Worm (Caenorhabditis elegans): ENCODE measurements around the gene fsn-1.
"Not testable (repeated sequence)": the region's sequence is repeated elsewhere in the genome, so short reads cannot be mapped to it uniquely, and the experiment has no call there.

The fsn-1 gene

ce11 chrIII:4917960-4918712, 19.0 kb upstream of the fsn-1 start, which contains the start of gene rpb-8:
rpb-8 (minus strand) TSS chrIII:4918008.
- TF ChIP-seq unc-62 (GFP tag; optimal IDR thresholded peaks at IDR 0.05) = no peak

DNA sequence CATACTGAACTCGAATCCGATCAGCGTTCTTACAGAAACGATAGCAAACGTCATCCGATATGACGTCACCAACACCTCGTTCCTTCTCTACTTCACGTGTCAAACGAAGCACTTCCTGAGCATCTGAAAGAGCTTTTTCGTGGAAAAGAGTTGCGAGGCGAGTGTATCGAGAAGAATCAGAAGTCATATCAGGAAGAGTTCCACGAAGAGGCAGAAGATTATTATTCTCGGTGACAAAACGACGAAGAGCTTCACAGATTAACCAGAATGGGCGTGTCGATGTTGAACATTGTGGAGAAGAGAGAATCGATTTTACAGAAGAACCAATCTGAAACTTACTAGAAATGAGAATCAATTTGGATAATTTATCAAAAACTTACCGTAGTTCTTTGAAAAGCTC, 18.2 kb upstream of the fsn-1 start:
- no peak for TF ChIP-seq unc-62 (GFP tag; optimal IDR thresholded peaks at IDR 0.05)

DNA sequence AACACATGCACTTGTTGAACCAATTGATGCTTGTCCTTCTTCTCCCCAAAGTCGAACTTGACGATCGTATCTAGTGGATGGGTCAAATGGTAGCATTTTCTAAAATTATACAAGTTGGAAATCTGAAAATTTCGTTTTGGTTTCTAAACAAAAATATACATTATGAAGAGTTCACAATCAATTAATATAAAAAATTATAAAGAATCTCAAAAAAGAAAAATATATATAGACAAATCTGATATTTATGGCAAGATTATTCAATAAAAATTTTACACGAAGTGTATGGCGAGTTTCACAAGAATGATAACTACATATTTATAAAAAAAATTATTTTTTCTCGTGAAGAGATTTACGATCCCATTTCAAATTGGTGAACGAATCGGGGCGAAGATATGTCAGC, 16.9 kb upstream of the fsn-1 start, which contains the start of gene ula-1:
ula-1 (minus strand) TSS at position 101 of the 400 bp plus-strand sequence.
- no peak for TF ChIP-seq unc-62 (GFP tag; optimal IDR thresholded peaks at IDR 0.05)

ce11 chrIII:4922020-4922419, 15.1 kb upstream of the fsn-1 start, which contains the start of gene mmab-1:
mmab-1 (minus strand) TSS chrIII:4922114.
- not testable (repeated sequence) for TF ChIP-seq unc-62 (GFP tag; optimal IDR thresholded peaks at IDR 0.05)

DNA sequence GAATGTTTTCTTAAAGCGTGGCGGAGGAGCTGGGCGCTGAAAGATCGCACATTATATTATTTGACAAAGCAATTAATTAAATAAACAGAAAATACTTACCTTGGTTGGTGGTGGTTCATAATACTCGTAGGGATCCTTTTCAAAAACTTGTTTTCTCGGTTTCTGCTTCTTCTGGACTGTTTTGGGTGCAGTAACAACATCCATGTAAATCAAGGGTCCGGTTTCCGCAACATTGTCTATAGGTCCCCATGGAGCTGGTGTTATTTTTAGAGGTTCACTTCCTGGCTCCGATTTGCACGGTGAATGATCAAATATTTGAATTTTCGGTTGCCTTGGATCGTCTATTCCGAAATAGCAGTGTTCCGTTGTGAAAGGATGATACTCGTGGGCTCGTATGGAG, 13.0 kb upstream of the fsn-1 start:
- no peak for TF ChIP-seq unc-62 (GFP tag; optimal IDR thresholded peaks at IDR 0.05)

DNA sequence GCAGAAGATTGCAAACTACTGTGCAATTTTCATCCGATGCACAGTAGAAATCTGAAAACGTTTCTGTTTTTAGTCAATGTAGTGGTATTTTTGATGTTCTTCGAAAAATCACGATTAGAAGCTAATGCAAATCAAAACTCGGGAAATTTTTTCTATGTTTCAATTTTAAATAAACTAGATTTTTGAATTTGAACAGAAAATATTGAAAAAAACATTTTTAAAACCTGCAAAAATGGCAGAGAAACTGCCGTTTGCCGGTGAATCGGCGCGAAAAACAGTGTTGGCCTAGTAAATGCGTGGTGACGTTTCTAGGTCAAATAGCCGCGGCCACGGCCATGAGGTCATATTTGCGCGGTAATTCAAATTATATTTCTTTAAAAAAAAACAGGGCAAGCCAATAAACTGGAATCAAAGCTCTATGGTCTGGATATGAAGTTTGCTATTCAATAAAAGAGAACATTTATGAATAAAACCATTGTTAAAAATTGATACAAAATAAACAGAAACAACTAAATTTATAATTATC, 6.9 kb upstream of the fsn-1 start, which contains the start of gene set-2:
set-2 (minus strand) TSS at position 51 of the 526 bp plus-strand sequence.
- no peak for TF ChIP-seq unc-62 (GFP tag; optimal IDR thresholded peaks at IDR 0.05)

DNA sequence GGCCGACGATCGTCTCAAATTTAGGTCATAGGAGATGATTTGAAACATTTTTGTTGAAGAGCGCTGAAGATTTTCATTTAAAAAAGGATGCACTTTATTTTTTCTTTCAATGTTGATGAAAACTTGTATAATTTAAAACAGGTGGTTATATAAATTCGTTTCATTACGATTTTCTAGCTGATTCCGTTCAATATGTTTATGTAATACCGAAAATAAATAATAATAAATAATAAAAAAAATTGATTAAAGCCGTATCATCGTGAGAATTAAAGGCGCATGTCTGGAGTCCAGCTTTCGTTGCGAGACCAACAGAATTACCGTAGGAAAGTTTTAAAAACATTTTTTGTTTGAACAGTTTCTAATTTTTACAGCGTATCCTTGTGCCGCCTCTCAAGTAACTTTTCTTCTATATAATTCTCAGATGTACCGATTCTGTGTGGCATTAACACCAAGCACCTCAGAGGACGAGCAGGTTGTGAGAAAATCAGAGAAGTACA, 4.9 kb upstream of the fsn-1 start, which contains the start of the genes C26E6.12 and eri-9:
C26E6.12 (minus strand) TSS at position 51 of the 497 bp plus-strand sequence.
eri-9 (plus strand) TSS at position 248 of the 497 bp plus-strand sequence.
- TF ChIP-seq unc-62 (GFP tag; optimal IDR thresholded peaks at IDR 0.05) = no peak

DNA sequence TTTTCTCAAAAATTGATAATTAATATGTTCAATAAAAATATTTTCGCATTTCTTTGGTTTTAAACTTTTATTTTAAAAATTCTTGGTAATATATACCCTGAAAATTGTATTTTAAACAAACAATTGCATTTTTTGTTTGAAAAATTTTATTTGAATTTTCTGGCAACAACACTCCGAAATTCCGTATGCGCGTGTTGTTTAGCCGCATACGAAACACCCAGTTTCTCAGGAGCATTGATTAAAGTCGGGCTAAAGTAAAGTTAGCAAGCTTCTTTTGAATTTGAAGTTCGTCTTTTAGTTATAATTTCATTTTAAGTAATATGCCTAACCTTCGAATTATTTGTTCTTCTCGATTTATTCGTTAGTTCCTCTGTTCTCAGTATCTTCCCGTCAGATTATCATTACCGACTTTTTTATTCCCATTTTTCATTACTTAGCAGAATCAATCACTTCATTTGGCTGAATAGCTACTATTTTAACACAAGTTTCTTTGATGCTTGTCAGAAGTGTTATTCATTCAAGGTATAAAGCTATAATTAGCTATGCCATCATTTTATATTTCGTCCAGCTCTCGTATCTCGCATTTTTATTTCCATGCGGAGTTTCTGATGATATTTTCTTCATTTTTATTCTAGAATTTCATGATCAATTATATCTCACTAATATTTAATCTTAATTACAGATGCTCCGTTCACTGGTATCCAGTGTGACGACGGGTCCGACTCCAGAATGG, 2.1 kb upstream of the fsn-1 start, which contains the start of gene mrps-18C:
mrps-18C (plus strand) TSS at position 683 of the 733 bp plus-strand sequence.
- TF ChIP-seq unc-62 (GFP tag; optimal IDR thresholded peaks at IDR 0.05) = no peak

ce11 chrIII:4939267-4939666, 2.1 kb downstream of the fsn-1 start, which contains the start of gene rpb-2:
rpb-2 (plus strand) TSS chrIII:4939567.
- no peak for TF ChIP-seq unc-62 (GFP tag; optimal IDR thresholded peaks at IDR 0.05)

- no peak for TF ChIP-seq unc-62 (GFP tag; optimal IDR thresholded peaks at IDR 0.05)
These were observed 7.1 kb downstream of the fsn-1 start, which contains the start of gene ntl-9 for ce11 chrIII:4944213-4944612. ntl-9 (plus strand) TSS chrIII:4944513.

- no peak for TF ChIP-seq unc-62 (GFP tag; optimal IDR thresholded peaks at IDR 0.05)
These were observed 10.2 kb downstream of the fsn-1 start for ce11 chrIII:4947352-4947751.

- TF ChIP-seq unc-62 (GFP tag; optimal IDR thresholded peaks at IDR 0.05) = no peak
These were observed 11.5 kb downstream of the fsn-1 start for ce11 chrIII:4948631-4949030.

ce11 chrIII:4950345-4950744, 13.2 kb downstream of the fsn-1 start:
- TF ChIP-seq unc-62 (GFP tag; optimal IDR thresholded peaks at IDR 0.05) = no peak

DNA sequence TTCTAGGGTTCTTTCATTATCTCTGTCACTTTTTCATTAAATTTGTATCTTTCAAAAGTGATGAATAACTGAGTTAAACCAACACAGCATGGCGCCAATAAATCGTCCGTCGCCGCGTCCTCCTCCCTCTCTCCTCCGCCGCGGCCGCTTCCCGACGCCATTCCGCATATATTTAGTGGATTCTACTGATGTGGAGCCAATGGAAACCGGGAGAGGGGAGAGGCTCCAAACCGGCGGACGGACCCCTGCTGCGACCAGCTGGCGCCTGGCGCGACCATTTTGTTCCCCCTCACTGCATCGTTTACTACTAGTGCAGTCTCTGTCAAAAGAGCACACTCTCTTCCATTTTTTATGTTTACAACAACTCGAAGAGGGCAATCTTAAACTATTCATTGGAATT, 14.1 kb downstream of the fsn-1 start:
- no peak for TF ChIP-seq unc-62 (GFP tag; optimal IDR thresholded peaks at IDR 0.05)

DNA sequence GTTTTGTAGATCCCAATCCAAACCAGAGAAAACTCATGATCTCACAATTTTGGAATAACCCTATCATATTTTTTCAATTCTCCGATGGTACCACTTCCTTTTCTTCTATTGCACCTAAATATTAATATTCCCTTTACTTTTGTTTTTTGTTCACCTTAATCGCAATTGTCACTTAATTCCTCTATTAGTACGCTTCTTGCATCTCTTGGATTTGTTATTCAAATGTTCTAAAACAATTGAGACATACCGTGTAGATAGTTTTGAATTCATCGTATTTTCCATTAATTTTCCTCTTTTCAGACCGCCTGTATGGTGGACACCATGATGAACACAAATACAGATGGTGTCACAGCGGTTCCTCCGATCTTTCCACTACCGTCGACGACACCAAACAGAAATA, 14.7 kb downstream of the fsn-1 start, which contains the start of gene flh-2:
flh-2 (plus strand) TSS at position 301 of the 400 bp plus-strand sequence.
- no peak for TF ChIP-seq unc-62 (GFP tag; optimal IDR thresholded peaks at IDR 0.05)

ce11 chrIII:4952970-4953369, 15.8 kb downstream of the fsn-1 start:
- TF ChIP-seq unc-62 (GFP tag; optimal IDR thresholded peaks at IDR 0.05) = no peak

Data from whole organism, dauer.